Fruit fly (Drosophila melanogaster): Measurements from ENCODE around the gene spen.
A peak's percentile ranks its signal among the peaks of the same experiment; 100 is the strongest.

Gene spen

DNA sequence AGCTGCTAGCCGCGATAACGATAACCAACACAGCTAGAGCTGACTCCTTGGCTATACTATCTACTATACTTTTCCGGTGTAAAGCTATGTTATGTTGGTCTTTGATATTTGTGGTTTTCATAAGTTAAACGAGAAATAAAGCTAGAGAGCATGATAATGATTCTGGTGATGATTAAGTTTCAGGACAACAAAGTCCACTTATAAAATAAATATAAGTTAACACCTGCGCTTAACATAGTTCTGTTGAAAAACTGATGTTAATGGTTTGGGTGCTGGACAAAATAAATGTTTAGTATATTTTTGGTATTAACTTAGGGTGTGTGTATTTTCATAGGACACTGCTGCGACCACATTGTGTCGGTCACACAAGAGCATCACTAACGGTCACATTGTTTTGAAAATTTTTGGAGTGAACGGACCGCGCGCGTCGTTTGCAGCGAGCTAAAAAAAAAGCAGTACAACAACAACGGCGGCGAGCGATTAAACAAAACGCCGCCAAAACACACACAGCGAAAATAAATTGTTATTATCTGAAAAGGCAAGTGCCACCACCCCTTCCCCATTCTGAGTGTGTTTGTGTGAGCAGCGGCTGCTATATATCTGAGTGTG lies at the start of gene spen, which contains the start of gene CG33635 (continued):
- no peak for TF ChIP-seq prd (optimal IDR thresholded peaks at IDR 0.05)
- no peak for TF ChIP-seq prd (GFP tag; IDR thresholded peaks at IDR 0.05)
- peak; percentile 33 for TF ChIP-seq wek (GFP tag; optimal IDR thresholded peaks at IDR 0.05)
- peak; percentile 4 for TF ChIP-seq CG7839 (tag; optimal IDR thresholded peaks at IDR 0.05)
- TF ChIP-seq Sry-δ (GFP tag; optimal IDR thresholded peaks at IDR 0.05): peak; percentile 51
- no peak for TF ChIP-seq gem (tag; optimal IDR thresholded peaks at IDR 0.05)
- peak; percentile 19 for TF ChIP-seq cwo (GFP tag; optimal IDR thresholded peaks at IDR 0.05)
- TF ChIP-seq D19A (tag; optimal IDR thresholded peaks at IDR 0.05): peak; percentile 4
- TF ChIP-seq Camta (GFP tag; optimal IDR thresholded peaks at IDR 0.05): no peak
- TF ChIP-seq CG18476 (GFP tag; optimal IDR thresholded peaks at IDR 0.05): no peak
- peak; percentile 63 for TF ChIP-seq CG2712 (tag; optimal IDR thresholded peaks at IDR 0.05)
- peak; percentile 23 for TF ChIP-seq PHDP (tag; optimal IDR thresholded peaks at IDR 0.05)
- TF ChIP-seq az2 (GFP tag; optimal IDR thresholded peaks at IDR 0.05): no peak
- TF ChIP-seq Atf6 (GFP tag; IDR thresholded peaks at IDR 0.05): no peak
- TF ChIP-seq CG10147 (GFP tag; optimal IDR thresholded peaks at IDR 0.05): peak; percentile 65
- TF ChIP-seq CG31388 (GFP tag; optimal IDR thresholded peaks at IDR 0.05): no peak
- no peak for TF ChIP-seq CG10462 (GFP tag; optimal IDR thresholded peaks at IDR 0.05)
- no peak for TF ChIP-seq CG3838 (GFP tag; optimal IDR thresholded peaks at IDR 0.05)
- TF ChIP-seq dmrt11E (tag; optimal IDR thresholded peaks at IDR 0.05): peak; percentile 16
- TF ChIP-seq CG15011 (GFP tag; optimal IDR thresholded peaks at IDR 0.05): no peak
- no peak for TF ChIP-seq CG15479 (GFP tag; optimal IDR thresholded peaks at IDR 0.05)
- TF ChIP-seq CG15269 (tag; optimal IDR thresholded peaks at IDR 0.05): peak; percentile 30
- TF ChIP-seq CG11560 (tag; IDR thresholded peaks at IDR 0.05): no peak
- peak; percentile 75 for TF ChIP-seq CG14710 (tag; optimal IDR thresholded peaks at IDR 0.05)
- TF ChIP-seq wdn (GFP tag; IDR thresholded peaks at IDR 0.05): no peak
- no peak for TF ChIP-seq CG6654 (GFP tag; optimal IDR thresholded peaks at IDR 0.05)
- TF ChIP-seq klu (GFP tag; IDR thresholded peaks at IDR 0.05): no peak
- peak; percentile 1 for TF ChIP-seq CG12155 (GFP tag; optimal IDR thresholded peaks at IDR 0.05)
- peak; percentile 60 for TF ChIP-seq CG6765 (GFP tag; optimal IDR thresholded peaks at IDR 0.05)
- no peak for TF ChIP-seq CG43689 (GFP tag; IDR thresholded peaks at IDR 0.05)
- peak; percentile 13 for TF ChIP-seq CG17568 (GFP tag; optimal IDR thresholded peaks at IDR 0.05)
- no peak for TF ChIP-seq CG15696 (tag; optimal IDR thresholded peaks at IDR 0.05)
- TF ChIP-seq CG1602 (GFP tag; optimal IDR thresholded peaks at IDR 0.05): no peak
- TF ChIP-seq Hr78 (GFP tag; optimal IDR thresholded peaks at IDR 0.05): no peak
- TF ChIP-seq CG10267 (tag; optimal IDR thresholded peaks at IDR 0.05): peak; percentile 75
- TF ChIP-seq Atf-2 (GFP tag; optimal IDR thresholded peaks at IDR 0.05): no peak
- no peak for TF ChIP-seq yki (optimal IDR thresholded peaks at IDR 0.05)
- peak; percentile 4 for TF ChIP-seq MTF-1 (GFP tag; optimal IDR thresholded peaks at IDR 0.05; ENCODE audit: borderline replicate concordance)
- TF ChIP-seq CG11723 (GFP tag; optimal IDR thresholded peaks at IDR 0.05): peak; percentile 28
- peak; percentile 72 for TF ChIP-seq Ets97D (GFP tag; optimal IDR thresholded peaks at IDR 0.05)
- no peak for TF ChIP-seq slou (GFP tag; optimal IDR thresholded peaks at IDR 0.05)
- peak; percentile 44 for TF ChIP-seq org-1 (GFP tag; optimal IDR thresholded peaks at IDR 0.05)
- no peak for TF ChIP-seq Mes4 (GFP tag; optimal IDR thresholded peaks at IDR 0.05)
- no peak for TF ChIP-seq z (GFP tag; IDR thresholded peaks at IDR 0.05)
- TF ChIP-seq CG15601 (tag; optimal IDR thresholded peaks at IDR 0.05): peak; percentile 59
- TF ChIP-seq Antp (GFP tag; optimal IDR thresholded peaks at IDR 0.05): no peak
- TF ChIP-seq bcd (GFP tag; optimal IDR thresholded peaks at IDR 0.05): no peak
- peak; percentile 28 for TF ChIP-seq Myb (GFP tag; optimal IDR thresholded peaks at IDR 0.05)
- no peak for TF ChIP-seq CG16863 (GFP tag; optimal IDR thresholded peaks at IDR 0.05)
- peak; percentile 62 for TF ChIP-seq pita (GFP tag; optimal IDR thresholded peaks at IDR 0.05)
- TF ChIP-seq sqz (GFP tag; optimal IDR thresholded peaks at IDR 0.05): peak; percentile 95
